Fruit fly (Drosophila melanogaster): Measurements from ENCODE around the gene hb.

DNA sequence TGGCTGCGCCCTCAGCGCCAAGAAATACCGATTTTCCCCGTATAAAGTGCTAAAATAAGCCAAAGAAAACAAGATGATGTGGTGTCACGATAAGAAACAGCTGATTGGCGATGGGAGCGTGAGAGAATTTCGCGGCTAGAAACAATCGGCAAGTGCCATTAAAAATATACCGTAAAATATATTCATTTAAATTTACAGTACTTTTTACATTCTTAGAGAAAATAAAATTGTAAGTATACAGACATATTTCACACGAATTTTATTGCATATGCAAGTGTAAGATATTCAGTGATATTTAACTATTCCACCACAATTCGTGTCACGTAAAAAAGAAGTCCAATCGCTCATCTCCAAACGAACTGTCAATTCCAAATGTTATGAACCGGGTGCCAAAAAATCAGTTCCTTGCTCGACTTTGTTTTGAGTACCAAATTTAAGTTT is 21.0 kb downstream of the hb start, which contains the start of the genes Unc50, CG11755 and CG8043:
- TF ChIP-seq CG8478 (optimal IDR thresholded peaks at IDR 0.05): no peak
- TF ChIP-seq CTCF (optimal IDR thresholded peaks at IDR 0.05): no peak
